Fruit fly (Drosophila melanogaster) whole organism, embryonic: ENCODE measurements around the gene CG5107.

Source experiments
- Abd-B ChIP-seq: fragments of 200-800 bp; sonication (Bioruptor generic); optimal IDR thresholded peaks from 2 replicates; lab custom pipeline; 2018; ENCODE audit warnings: missing biosample characterization, mild to moderate bottlenecking, missing genetic modification characterization, moderate library complexity
- Bdp1 ChIP-seq: fragments of 200-800 bp; sonication (Bioruptor generic); optimal IDR thresholded peaks from 3 replicates; lab custom pipeline; 2016; ENCODE audit warnings: missing biosample characterization, missing genetic modification characterization
- CG11504 ChIP-seq: fragments of 200-800 bp; sonication (Bioruptor generic); optimal IDR thresholded peaks from 3 replicates; lab custom pipeline; 2019; ENCODE audit warnings: missing biosample characterization, mild to moderate bottlenecking, missing genetic modification characterization, moderate library complexity
- CG12769 ChIP-seq: fragments of 200-800 bp; sonication (Bioruptor generic); optimal IDR thresholded peaks from 2 replicates; lab custom pipeline; 2019; ENCODE audit warnings: missing biosample characterization, mild to moderate bottlenecking, missing genetic modification characterization, moderate library complexity
- CG15514 ChIP-seq: fragments of 200-800 bp; sonication (Bioruptor generic); optimal IDR thresholded peaks from 3 replicates; lab custom pipeline; 2017; ENCODE audit warnings: missing biosample characterization, missing genetic modification characterization, mild to moderate bottlenecking, moderate library complexity, missing genetic modification reagents
- CG16779 ChIP-seq: fragments of 200-800 bp; sonication (Bioruptor generic); IDR thresholded peaks from 2 replicates; pipeline ENCODE4 v1.3.6; 2022; ENCODE audit warnings: missing biosample characterization, missing genetic modification characterization
- CG16815 ChIP-seq: fragments of 200-800 bp; sonication (Bioruptor generic); optimal IDR thresholded peaks from 3 replicates; lab custom pipeline; 2017; ENCODE audit warnings: missing biosample characterization, mild to moderate bottlenecking, missing genetic modification characterization
- CG17385 ChIP-seq: fragments of 200-800 bp; sonication (Bioruptor generic); optimal IDR thresholded peaks from 3 replicates; lab custom pipeline; 2018; ENCODE audit warnings: missing biosample characterization, mild to moderate bottlenecking, missing genetic modification characterization
- CG2199 ChIP-seq: fragments of 200-800 bp; sonication (Bioruptor generic); IDR thresholded peaks from 3 replicates; pipeline ENCODE4 v1.3.6; 2022; ENCODE audit warnings: missing biosample characterization, missing genetic modification characterization
- CG30020 ChIP-seq: fragments of 200-800 bp; optimal IDR thresholded peaks from 2 replicates; lab custom pipeline; 2019; ENCODE audit warnings: missing biosample characterization, mild to moderate bottlenecking, missing genetic modification characterization, moderate library complexity
- CG32772 ChIP-seq: fragments of 200-800 bp; sonication (Bioruptor generic); IDR thresholded peaks from 2 replicates; pipeline ENCODE4 v1.3.6; 2022; ENCODE audit warnings: missing biosample characterization, missing genetic modification characterization
- CG3995 ChIP-seq: fragments of 200-800 bp; sonication (Bioruptor generic); optimal IDR thresholded peaks from 3 replicates; lab custom pipeline; 2016; ENCODE audit warnings: missing biosample characterization, missing genetic modification characterization
- CG4854 ChIP-seq: fragments of 200-800 bp; sonication (Bioruptor generic); optimal IDR thresholded peaks from 2 replicates; lab custom pipeline; 2016; ENCODE audit warnings: missing biosample characterization, missing genetic modification characterization, inconsistent platforms
- CG6765 ChIP-seq: fragments of 200-800 bp; sonication (Bioruptor generic); optimal IDR thresholded peaks from 3 replicates; lab custom pipeline; 2017; ENCODE audit warnings: missing biosample characterization, mild to moderate bottlenecking, missing genetic modification characterization
- CG6813 ChIP-seq: fragments of 200-800 bp; sonication (Bioruptor generic); optimal IDR thresholded peaks from 2 replicates; lab custom pipeline; 2017; ENCODE audit warnings: missing biosample characterization, missing genetic modification characterization, mild to moderate bottlenecking, moderate library complexity, missing genetic modification reagents
- CG8281 ChIP-seq: fragments of 200-800 bp; sonication (Bioruptor generic); optimal IDR thresholded peaks from 2 replicates; lab custom pipeline; 2018; ENCODE audit warnings: missing biosample characterization, mild to moderate bottlenecking, missing genetic modification characterization, moderate library complexity
- CG8359 ChIP-seq: fragments of 200-800 bp; sonication (Bioruptor generic); optimal IDR thresholded peaks from 2 replicates; lab custom pipeline; 2017; ENCODE audit warnings: missing biosample characterization, mild to moderate bottlenecking, missing genetic modification characterization, borderline replicate concordance
- CrebB ChIP-seq: fragments of 200-800 bp; sonication (Bioruptor generic); optimal IDR thresholded peaks from 3 replicates; lab custom pipeline; 2018; ENCODE audit warnings: missing biosample characterization, mild to moderate bottlenecking, missing genetic modification characterization
- D19A ChIP-seq: fragments of 200-800 bp; optimal IDR thresholded peaks from 3 replicates; lab custom pipeline; 2019; ENCODE audit warnings: missing biosample characterization, mild to moderate bottlenecking, missing genetic modification characterization, moderate library complexity
- Dip2 ChIP-seq: fragments of 200-800 bp; sonication (Bioruptor generic); IDR thresholded peaks from 2 replicates; pipeline ENCODE4 v1.3.6; 2022; ENCODE audit warnings: missing biosample characterization, missing genetic modification characterization
- Hey ChIP-seq: fragments of 200-800 bp; sonication (Bioruptor generic); optimal IDR thresholded peaks from 3 replicates; lab custom pipeline; 2018; ENCODE audit warnings: missing biosample characterization, mild to moderate bottlenecking, missing genetic modification characterization
- NC2α ChIP-seq: fragments of 200-800 bp; sonication (Bioruptor generic); optimal IDR thresholded peaks from 2 replicates; lab custom pipeline; 2016; ENCODE audit warnings: missing biosample characterization, missing genetic modification characterization
- Nf-YA ChIP-seq: fragments of 200-800 bp; sonication (Bioruptor generic); IDR thresholded peaks from 2 replicates; pipeline ENCODE4 v1.3.6; 2022; ENCODE audit warnings: missing biosample characterization, missing genetic modification characterization
- Nf-YC ChIP-seq: fragments of 200-800 bp; optimal IDR thresholded peaks from 3 replicates; lab custom pipeline; 2019; ENCODE audit warnings: missing biosample characterization, mild to moderate bottlenecking, missing genetic modification characterization, moderate library complexity
- Oli ChIP-seq: fragments of 200-800 bp; sonication (Bioruptor generic); optimal IDR thresholded peaks from 2 replicates; lab custom pipeline; 2018; ENCODE audit warnings: missing biosample characterization, mild to moderate bottlenecking, missing genetic modification characterization, moderate library complexity
- Scr ChIP-seq: fragments of 200-800 bp; sonication (Bioruptor generic); IDR thresholded peaks from 2 replicates; pipeline ENCODE4 v1.3.6; 2022; ENCODE audit warnings: missing biosample characterization, missing genetic modification characterization; ENCODE audit not compliant: partially characterized antibody
- Sin3A ChIP-seq: fragments of >200 bp; optimal IDR thresholded peaks from 2 replicates; lab custom pipeline; 2018
- Sry-β ChIP-seq: fragments of 200-800 bp; sonication (Bioruptor generic); optimal IDR thresholded peaks from 2 replicates; lab custom pipeline; 2018; ENCODE audit warnings: missing biosample characterization, mild to moderate bottlenecking, missing genetic modification characterization, moderate library complexity
- Stat92E ChIP-seq, 3 experiments: fragments of >200 bp in 2 of 3; fragments of 200-800 bp in 1 of 3; sonication (Bioruptor generic) in 1 of 3; optimal IDR thresholded peaks; 2 replicates each; lab custom pipeline; 2017 to 2019; ENCODE audit warnings: missing biosample characterization in 3 of 3, missing genetic modification characterization in 3 of 3, mild to moderate bottlenecking in 1 of 3, moderate library complexity in 1 of 3
- ash1 ChIP-seq: fragments of 200-800 bp; sonication (Bioruptor generic); optimal IDR thresholded peaks from 2 replicates; lab custom pipeline; 2018; ENCODE audit warnings: missing biosample characterization, mild to moderate bottlenecking, missing genetic modification characterization
- ato ChIP-seq: fragments of 200-800 bp; sonication (Bioruptor generic); IDR thresholded peaks from 2 replicates; pipeline ENCODE4 v1.3.6; 2022; ENCODE audit warnings: missing biosample characterization, missing genetic modification characterization; ENCODE audit not compliant: partially characterized antibody
- cad ChIP-seq: fragments of >200 bp; optimal IDR thresholded peaks from 2 replicates; lab custom pipeline; 2017; ENCODE audit warnings: missing biosample characterization, missing genetic modification characterization
- caup ChIP-seq: fragments of 200-800 bp; sonication (Bioruptor generic); optimal IDR thresholded peaks from 3 replicates; lab custom pipeline; 2017; ENCODE audit warnings: missing biosample characterization, mild to moderate bottlenecking, missing genetic modification characterization, moderate library complexity; ENCODE audit not compliant: severe bottlenecking
- chinmo ChIP-seq: fragments of 200-800 bp; sonication (Bioruptor generic); IDR thresholded peaks from 4 replicates; pipeline ENCODE4 v1.3.6; 2022; ENCODE audit warnings: missing biosample characterization, missing genetic modification characterization; ENCODE audit not compliant: partially characterized antibody
- chn ChIP-seq: fragments of 200-800 bp; sonication (Bioruptor generic); optimal IDR thresholded peaks from 2 replicates; lab custom pipeline; 2016; ENCODE audit warnings: missing biosample characterization, missing genetic modification characterization
- corto ChIP-seq: fragments of 200-800 bp; sonication (Bioruptor generic); optimal IDR thresholded peaks from 2 replicates; lab custom pipeline; 2016; ENCODE audit warnings: missing biosample characterization, mild to moderate bottlenecking, missing genetic modification characterization, moderate library complexity
- crc ChIP-seq: fragments of 200-800 bp; sonication (Bioruptor generic); optimal IDR thresholded peaks from 2 replicates; lab custom pipeline; 2016; ENCODE audit warnings: missing biosample characterization, missing genetic modification characterization
- esg ChIP-seq: fragments of 200-800 bp; sonication (Bioruptor generic); conservative IDR thresholded peaks from 2 replicates; pipeline ENCODE4 v1.3.6; 2022; ENCODE audit warnings: missing biosample characterization, missing genetic modification characterization
- eve ChIP-seq, 2 experiments: fragments of >200 bp; optimal IDR thresholded peaks; 2 replicates each; lab custom pipeline; 2017; ENCODE audit warnings: missing biosample characterization in 2 of 2, missing genetic modification characterization in 2 of 2
- eyg ChIP-seq: fragments of 200-800 bp; sonication (Bioruptor generic); optimal IDR thresholded peaks from 3 replicates; lab custom pipeline; 2016; ENCODE audit warnings: missing biosample characterization, missing genetic modification characterization
- ftz-f1 ChIP-seq: fragments of 200-800 bp; sonication (Bioruptor generic); optimal IDR thresholded peaks from 2 replicates; lab custom pipeline; 2016; ENCODE audit warnings: missing biosample characterization, missing genetic modification characterization
- gem ChIP-seq: fragments of 200-800 bp; sonication (Bioruptor generic); optimal IDR thresholded peaks from 2 replicates; lab custom pipeline; 2019; ENCODE audit warnings: missing biosample characterization, mild to moderate bottlenecking, missing genetic modification characterization, moderate library complexity
- h ChIP-seq: fragments of >200 bp; optimal IDR thresholded peaks from 2 replicates; lab custom pipeline; 2017
- pfk ChIP-seq: fragments of 200-800 bp; sonication (Bioruptor generic); optimal IDR thresholded peaks from 2 replicates; lab custom pipeline; 2018; ENCODE audit warnings: missing biosample characterization, mild to moderate bottlenecking, missing genetic modification characterization, moderate library complexity
- row ChIP-seq: fragments of 200-800 bp; sonication (Bioruptor generic); IDR thresholded peaks from 3 replicates; pipeline ENCODE4 v1.3.6; 2022; ENCODE audit warnings: missing biosample characterization, missing genetic modification characterization
- seq ChIP-seq: fragments of 200-800 bp; sonication (Bioruptor generic); IDR thresholded peaks from 2 replicates; pipeline ENCODE4 v1.3.6; 2022; ENCODE audit warnings: missing biosample characterization, missing genetic modification characterization
- zen2 ChIP-seq: fragments of 200-800 bp; sonication (Bioruptor generic); IDR thresholded peaks from 3 replicates; pipeline ENCODE4 v1.3.6; 2022; ENCODE audit warnings: missing biosample characterization, missing genetic modification characterization; ENCODE audit not compliant: partially characterized antibody

The CG5107 gene

DNA sequence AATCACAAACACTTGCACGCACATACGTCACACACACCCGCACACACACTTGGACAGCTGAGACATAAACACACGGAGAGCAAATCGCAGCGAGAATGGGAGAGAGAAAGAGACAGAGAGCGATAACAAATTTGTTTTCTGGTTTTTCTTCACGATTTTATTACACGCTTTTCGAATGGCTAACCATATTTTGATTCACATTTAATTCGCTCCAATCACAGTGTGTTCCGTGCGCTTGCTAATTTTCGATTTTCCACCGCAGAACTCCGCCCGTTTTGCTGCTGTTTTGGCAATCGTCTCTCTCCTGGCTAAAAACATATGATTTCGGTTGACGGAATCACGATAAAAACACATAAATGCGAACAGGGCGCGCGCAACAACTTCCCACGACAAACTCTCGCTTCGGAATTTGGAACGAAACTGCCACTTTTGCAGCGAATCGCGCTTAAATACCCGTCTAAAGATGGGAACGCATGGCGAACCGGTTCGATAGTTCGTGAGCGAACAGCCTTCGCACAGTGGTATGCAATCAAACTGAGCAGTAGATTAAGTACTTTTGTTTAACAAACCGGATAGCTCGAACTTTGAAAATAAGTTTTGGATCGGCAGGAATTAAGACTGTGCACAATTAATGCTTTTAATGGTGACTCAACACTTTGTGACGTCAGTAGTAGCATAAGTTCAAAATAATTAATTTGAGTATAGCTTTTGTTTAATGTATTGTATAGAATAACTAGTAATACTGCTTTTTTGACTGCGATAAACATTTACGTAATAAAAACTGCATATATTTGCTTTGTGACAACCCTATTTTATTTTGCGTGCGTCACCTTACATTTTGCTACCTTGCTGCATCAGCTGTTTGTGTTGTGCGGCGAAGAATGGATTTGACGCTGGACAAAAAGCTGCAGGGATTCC, 32.1 kb upstream of the CG5107 start, which contains the start of the genes Fur1 and Vps33B (continued):
- TF ChIP-seq CG8281 (peak; percentile 83), Sin3A (lab: Kevin White, UChicago) (peak; percentile 86), caup (GFP tag; lab: Kevin White, UChicago) (peak; percentile 95), gem (tag; lab: Kevin White, UChicago) (peak; percentile 98), ftz-f1 (GFP tag; lab: Kevin White, UChicago) (peak; percentile 98), CG11504 (tag; lab: Kevin White, UChicago) (peak; percentile 95), corto (peak; percentile 72), CG17385 (GFP tag; lab: Kevin White, UChicago) (peak; percentile 92), CG4854 (GFP tag; lab: Kevin White, UChicago) (peak; percentile 97), chn (GFP tag; lab: Kevin White, UChicago) (peak; percentile 99), chinmo (peak; percentile 85), Scr (GFP tag; lab: Robert Waterston, UW) (peak; percentile 79), Oli (tag; lab: Kevin White, UChicago) (peak; percentile 97), Abd-B (GFP tag; lab: Kevin White, UChicago) (peak; percentile 96), eyg (GFP tag; lab: Kevin White, UChicago) (peak; percentile 93), NC2α (peak; percentile 98), CG8359 (GFP tag; lab: Kevin White, UChicago) (peak; percentile 89), CG12769 (tag; lab: Kevin White, UChicago) (peak; percentile 96), Nf-YA (GFP tag; lab: Robert Waterston, UW) (peak; percentile 86), D19A (tag; lab: Kevin White, UChicago) (peak; percentile 92), Dip2 (GFP tag; lab: Robert Waterston, UW) (peak; percentile 76; the same call in 1 of the 2 replicates), CG15514 (GFP tag; lab: Kevin White, UChicago) (peak; percentile 99), zen2 (GFP tag; lab: Robert Waterston, UW) (peak; percentile 74), CG6765 (GFP tag; lab: Kevin White, UChicago) (peak; percentile 90), CG32772 (GFP tag; lab: Robert Waterston, UW) (peak; percentile 95), CG30020 (peak; percentile 88), CG16779 (GFP tag; lab: Robert Waterston, UW) (peak; percentile 92), CG6813 (GFP tag; lab: Kevin White, UChicago) (peak; percentile 88), Nf-YC (tag; lab: Kevin White, UChicago) (peak; percentile 90), Sry-β (peak; percentile 68), row (peak; percentile 98), cad (GFP tag; lab: Kevin White, UChicago) (no peak), eve (GFP tag; optimal IDR thresholded peaks at IDR 0.05; lab: Kevin White, UChicago) (peak in 1 of 2 experiments; percentile 99), seq (GFP tag; lab: Robert Waterston, UW) (peak; percentile 93), h (lab: Kevin White, UChicago) (no peak), pfk (peak; percentile 62), ato (GFP tag; lab: Robert Waterston, UW) (peak; percentile 68), Stat92E (GFP tag; optimal IDR thresholded peaks at IDR 0.05; lab: Kevin White, UChicago) (peak in 1 of 3 experiments; percentile 75), CG2199 (peak; percentile 78; the same call in 1 of the 3 replicates), Hey (tag; lab: Kevin White, UChicago) (peak; percentile 91), CG3995 (GFP tag; lab: Kevin White, UChicago) (peak; percentile 81), Bdp1 (GFP tag; lab: Kevin White, UChicago) (peak; percentile 94), esg (GFP tag; lab: Robert Waterston, UW) (peak; percentile 93), crc (GFP tag; lab: Kevin White, UChicago) (peak; percentile 96), CG16815 (GFP tag; lab: Kevin White, UChicago) (peak; percentile 98), CrebB (peak; percentile 94), ash1 (GFP tag; lab: Kevin White, UChicago) (peak; percentile 75)
